Worm (Caenorhabditis elegans): ENCODE measurements around the gene Y42H9AR.2.

- TF ChIP-seq dao-5 (tag; optimal IDR thresholded peaks at IDR 0.05), result no peak
- TF ChIP-seq W03F9.2 (tag; optimal IDR thresholded peaks at IDR 0.05), result no peak
Measured at ce11 chrIV:8146283-8146682, 46.6 kb downstream of the Y42H9AR.2 start.

All from whole organism, L4/young adult.